Fruit fly (Drosophila melanogaster): ENCODE measurements around the gene CG6073.

CG6073 gene

dm6 chr3R:26188708-26189107 lies at the start of gene CG6073:
CG6073 (minus strand) TSS chr3R:26188807.
- TF ChIP-seq CG6276 (GFP tag; optimal IDR thresholded peaks at IDR 0.05) (no peak), CG7368 (GFP tag; optimal IDR thresholded peaks at IDR 0.05) (no peak), dsx (GFP tag; optimal IDR thresholded peaks at IDR 0.05; ENCODE audit: poor library complexity, severe bottlenecking) (peak; percentile 33), CG4318 (GFP tag; optimal IDR thresholded peaks at IDR 0.05) (no peak), Eip75B (GFP tag; optimal IDR thresholded peaks at IDR 0.05) (no peak), Hr39 (GFP tag; optimal IDR thresholded peaks at IDR 0.05) (peak; percentile 35), CG31627 (GFP tag; optimal IDR thresholded peaks at IDR 0.05) (peak; percentile 30), fkh (GFP tag; optimal IDR thresholded peaks at IDR 0.05) (peak; percentile 76), lz (GFP tag; optimal IDR thresholded peaks at IDR 0.05) (peak; percentile 16), fd85E (GFP tag; optimal IDR thresholded peaks at IDR 0.05) (no peak), spab (GFP tag; optimal IDR thresholded peaks at IDR 0.05) (no peak), eg (GFP tag; IDR thresholded peaks at IDR 0.05) (no peak), esn (GFP tag; optimal IDR thresholded peaks at IDR 0.05) (no peak), CG3032 (tag; optimal IDR thresholded peaks at IDR 0.05) (peak; percentile 30), CG11294 (GFP tag; IDR thresholded peaks at IDR 0.05) (0 out of 2 replicates have a peak, but pooled peaks have one; percentile 14), Eip78C (GFP tag) (no peak), achi (GFP tag; optimal IDR thresholded peaks at IDR 0.05) (no peak), CG6163 (GFP tag; IDR thresholded peaks at IDR 0.05) (peak; percentile 34; the same call in 1 of the 3 replicates), ss (GFP tag; optimal IDR thresholded peaks at IDR 0.05) (no peak), vri (GFP tag; optimal IDR thresholded peaks at IDR 0.05) (no peak), Ets21C (GFP tag; optimal IDR thresholded peaks at IDR 0.05) (no peak), net (GFP tag; optimal IDR thresholded peaks at IDR 0.05) (no peak), cyc (GFP tag; optimal IDR thresholded peaks at IDR 0.05) (peak; percentile 19), salr (GFP tag; optimal IDR thresholded peaks at IDR 0.05) (no peak), Smox (GFP tag; optimal IDR thresholded peaks at IDR 0.05) (no peak), CG6854 (GFP tag; optimal IDR thresholded peaks at IDR 0.05) (no peak), CG32006 (GFP tag; optimal IDR thresholded peaks at IDR 0.05) (no peak), CG3919 (GFP tag; optimal IDR thresholded peaks at IDR 0.05) (no peak), Sox15 (GFP tag; optimal IDR thresholded peaks at IDR 0.05) (no peak), CG8119 (GFP tag; IDR thresholded peaks at IDR 0.05) (no peak), svp (GFP tag) (no peak), topi (GFP tag; optimal IDR thresholded peaks at IDR 0.05) (no peak), Lpt (GFP tag; optimal IDR thresholded peaks at IDR 0.05) (no peak), OdsH (GFP tag; optimal IDR thresholded peaks at IDR 0.05) (no peak), Eip93F (GFP tag; optimal IDR thresholded peaks at IDR 0.05) (no peak), dac (GFP tag; optimal IDR thresholded peaks at IDR 0.05) (no peak), Blimp-1 (GFP tag; optimal IDR thresholded peaks at IDR 0.05) (no peak), Sox14 (GFP tag; optimal IDR thresholded peaks at IDR 0.05) (peak; percentile 53), CG11902 (GFP tag; optimal IDR thresholded peaks at IDR 0.05) (no peak)

dm6 chr3R:26237496-26237895 lies 48.9 kb upstream of the CG6073 start:
- TF ChIP-seq CG34406 (GFP tag; optimal IDR thresholded peaks at IDR 0.05) = no peak
- no peak for TF ChIP-seq CG8632 (GFP tag; optimal IDR thresholded peaks at IDR 0.05)
- TF ChIP-seq vri (GFP tag; optimal IDR thresholded peaks at IDR 0.05) = no peak
- no peak for TF ChIP-seq Lpt (GFP tag; optimal IDR thresholded peaks at IDR 0.05)
- TF ChIP-seq Eip75B (GFP tag; optimal IDR thresholded peaks at IDR 0.05) = no peak
- TF ChIP-seq CG8119 (GFP tag; IDR thresholded peaks at IDR 0.05) = no peak

dm6 chr3R:26235034-26235433 lies 46.4 kb upstream of the CG6073 start:
- TF ChIP-seq Ets21C (GFP tag; optimal IDR thresholded peaks at IDR 0.05) = peak; percentile 29
- peak; percentile 19 for TF ChIP-seq Eip75B (GFP tag; optimal IDR thresholded peaks at IDR 0.05)
- TF ChIP-seq eg (GFP tag; IDR thresholded peaks at IDR 0.05) = peak; percentile 68
- peak; percentile 34 for TF ChIP-seq CG3919 (GFP tag; optimal IDR thresholded peaks at IDR 0.05)
- 0 out of 2 replicates have a peak, but pooled peaks have one; percentile 5 for TF ChIP-seq CG11294 (GFP tag; IDR thresholded peaks at IDR 0.05)
- no peak for TF ChIP-seq CG8319 (GFP tag; optimal IDR thresholded peaks at IDR 0.05)
- peak; percentile 30 for TF ChIP-seq OdsH (GFP tag; optimal IDR thresholded peaks at IDR 0.05)
- peak; percentile 44 for TF ChIP-seq achi (GFP tag; optimal IDR thresholded peaks at IDR 0.05)
- peak; percentile 59 for TF ChIP-seq topi (GFP tag; optimal IDR thresholded peaks at IDR 0.05)
- TF ChIP-seq CG16779 (tag; optimal IDR thresholded peaks at IDR 0.05) = no peak
- TF ChIP-seq Met (GFP tag; optimal IDR thresholded peaks at IDR 0.05) = peak; percentile 54
- no peak for TF ChIP-seq CG1621 (tag; optimal IDR thresholded peaks at IDR 0.05)
- TF ChIP-seq Hr38 (GFP tag; optimal IDR thresholded peaks at IDR 0.05) = no peak
- peak; percentile 47; the same call in 2 of the 3 replicates for TF ChIP-seq CG8119 (GFP tag; IDR thresholded peaks at IDR 0.05)
- TF ChIP-seq Hr4 (GFP tag; optimal IDR thresholded peaks at IDR 0.05) = peak; percentile 41
- peak; percentile 38 for TF ChIP-seq Smox (GFP tag; optimal IDR thresholded peaks at IDR 0.05)
- TF ChIP-seq Sox102F (GFP tag; optimal IDR thresholded peaks at IDR 0.05) = peak; percentile 11
- TF ChIP-seq CG8632 (GFP tag; optimal IDR thresholded peaks at IDR 0.05) = no peak
- peak; percentile 49 for TF ChIP-seq CG32006 (GFP tag; optimal IDR thresholded peaks at IDR 0.05)
- TF ChIP-seq CG11762 (GFP tag; optimal IDR thresholded peaks at IDR 0.05; ENCODE audit: insufficient read depth) = no peak

All from whole organism, prepupa.